Fruit fly (Drosophila melanogaster) whole organism, pupa: ENCODE results near the gene slou.

ENCODE experiments used
- CG12605 ChIP-seq: fragments of 200-800 bp; sonication (Bioruptor generic); IDR thresholded peaks from 2 replicates; pipeline ENCODE4 v1.3.6; 2022; ENCODE audit warnings: missing biosample characterization, missing genetic modification characterization
- CG13204 ChIP-seq: fragments of 200-800 bp; sonication (Bioruptor generic); optimal IDR thresholded peaks from 2 replicates; lab custom pipeline; 2018; ENCODE audit warnings: missing biosample characterization, mild to moderate bottlenecking, missing genetic modification characterization, moderate library complexity
- CG14655 ChIP-seq: fragments of 200-800 bp; sonication (Bioruptor generic); optimal IDR thresholded peaks from 3 replicates; lab custom pipeline; 2017; ENCODE audit warnings: mild to moderate bottlenecking, missing biosample characterization, missing genetic modification reagents, missing genetic modification characterization
- CG32121 ChIP-seq: fragments of 200-800 bp; sonication (Bioruptor generic); IDR thresholded peaks from 2 replicates; pipeline ENCODE4 v1.3.6; 2022; ENCODE audit warnings: missing biosample characterization, missing genetic modification characterization
- CG34367 ChIP-seq: fragments of 200-800 bp; sonication (Bioruptor generic); optimal IDR thresholded peaks from 2 replicates; lab custom pipeline; 2018; ENCODE audit warnings: missing biosample characterization, mild to moderate bottlenecking, missing genetic modification characterization
- CG4496 ChIP-seq: fragments of 200-800 bp; sonication (Bioruptor generic); IDR thresholded peaks from 3 replicates; pipeline ENCODE4 v1.3.6; 2022; ENCODE audit warnings: missing biosample characterization, missing genetic modification characterization
- CG8159 ChIP-seq: fragments of 200-800 bp; sonication (Bioruptor generic); optimal IDR thresholded peaks from 3 replicates; lab custom pipeline; 2018; ENCODE audit warnings: missing biosample characterization, mild to moderate bottlenecking, missing genetic modification characterization, moderate library complexity
- CG8301 ChIP-seq: fragments of 200-800 bp; sonication (Bioruptor generic); optimal IDR thresholded peaks from 2 replicates; lab custom pipeline; 2018; ENCODE audit warnings: missing biosample characterization, mild to moderate bottlenecking, missing genetic modification characterization
- CG9948 ChIP-seq: fragments of 200-800 bp; sonication (Bioruptor generic); optimal IDR thresholded peaks from 2 replicates; lab custom pipeline; 2018; ENCODE audit warnings: missing biosample characterization, mild to moderate bottlenecking, missing genetic modification characterization, moderate library complexity
- D1 ChIP-seq: fragments of 200-800 bp; sonication (Bioruptor generic); optimal IDR thresholded peaks from 2 replicates; lab custom pipeline; 2018; ENCODE audit warnings: missing biosample characterization, mild to moderate bottlenecking, missing genetic modification characterization, moderate library complexity
- EcR ChIP-seq: fragments of 200-800 bp; sonication (Bioruptor generic); optimal IDR thresholded peaks from 3 replicates; lab custom pipeline; 2019; ENCODE audit warnings: missing biosample characterization, missing genetic modification characterization, mild to moderate bottlenecking, moderate library complexity, missing genetic modification reagents
- gl ChIP-seq: fragments of 200-800 bp; sonication (Bioruptor generic); optimal IDR thresholded peaks from 2 replicates; lab custom pipeline; 2018; ENCODE audit warnings: missing biosample characterization, mild to moderate bottlenecking, missing genetic modification characterization
- rn ChIP-seq: fragments of 200-800 bp; sonication (Bioruptor generic); IDR thresholded peaks from 2 replicates; pipeline ENCODE4 v1.3.6; 2022; ENCODE audit warnings: missing biosample characterization, missing genetic modification characterization

DNA sequence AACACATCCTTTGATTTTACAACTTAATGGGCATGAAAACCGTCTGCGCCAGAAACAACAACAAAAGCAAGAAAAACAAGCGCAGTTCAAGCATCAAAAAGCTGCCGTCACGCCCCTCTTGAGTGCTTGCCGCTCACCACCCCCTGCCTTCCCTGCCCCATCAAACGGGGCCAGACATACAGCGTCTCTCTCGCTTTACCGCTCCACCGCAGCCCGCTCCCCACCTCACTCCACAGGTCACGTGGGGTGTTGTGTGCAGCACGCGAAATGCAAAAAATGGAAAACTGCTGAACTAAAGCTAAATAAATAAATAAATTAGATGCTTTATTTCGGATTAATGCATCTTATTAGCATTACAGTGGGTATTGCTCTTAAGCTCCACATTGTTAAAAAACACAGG is 47.6 kb upstream of the slou start:
- TF ChIP-seq CG4496 (GFP tag; lab: Robert Waterston, UW) = no peak
- TF ChIP-seq CG32121 = no peak
- no peak for TF ChIP-seq rn (GFP tag; lab: Robert Waterston, UW)
- TF ChIP-seq CG8159 (tag; lab: Kevin White, UChicago) = no peak
- no peak for TF ChIP-seq EcR
- TF ChIP-seq CG14655 (GFP tag; lab: Kevin White, UChicago) = no peak
- no peak for TF ChIP-seq CG9948 (tag; lab: Kevin White, UChicago)
- TF ChIP-seq D1 (tag; lab: Kevin White, UChicago) = no peak
- TF ChIP-seq CG13204 (GFP tag; lab: Kevin White, UChicago) = peak; percentile 95
- no peak for TF ChIP-seq CG34367 (tag; lab: Kevin White, UChicago)
- no peak for TF ChIP-seq CG12605 (GFP tag; lab: Robert Waterston, UW)
- no peak for TF ChIP-seq gl (tag; lab: Kevin White, UChicago)
- no peak for TF ChIP-seq CG8301 (tag; lab: Kevin White, UChicago)
